Worm (Caenorhabditis elegans) whole organism, L4 larva: ENCODE data around the gene T23F6.3.
A peak's percentile ranks its signal among the peaks of the same experiment; 100 is the strongest.

Experiments used
- F37D6.2 ChIP-seq: sonication (generic microtip); optimal IDR thresholded peaks from 2 replicates; lab custom pipeline; 2016; ENCODE audit warnings: mild to moderate bottlenecking, missing genetic modification characterization, missing compliant biosample characterization
- Y75B8A.6 ChIP-seq: fragments of 200-800 bp; sonication (Bioruptor generic); IDR thresholded peaks from 2 replicates; pipeline ENCODE4 v1.3.6; 2022; ENCODE audit warnings: missing genetic modification reagents, missing genetic modification characterization, missing compliant biosample characterization
- ZK546.5 ChIP-seq, 2 experiments: sonication (generic microtip); optimal IDR thresholded peaks; 2 replicates each; lab custom pipeline; 2017; ENCODE audit warnings: missing biosample characterization in 2 of 2, missing genetic modification characterization in 2 of 2
- aha-1 ChIP-seq: fragments of 150-350 bp; peaks from one replicate; lab custom pipeline; 2014; ENCODE audit warnings: missing biosample characterization, missing genetic modification characterization
- daf-12 ChIP-seq: fragments of 150-350 bp; optimal IDR thresholded peaks from 2 replicates; lab custom pipeline; 2014; ENCODE audit warnings: missing biosample characterization, missing genetic modification reagents, missing genetic modification characterization
- daf-16 ChIP-seq, 3 experiments: sonication (generic microtip); optimal IDR thresholded peaks; 2 replicates each; lab custom pipeline; 2016 to 2017; ENCODE audit warnings: missing genetic modification characterization in 3 of 3, missing genetic modification reagents in 3 of 3, mild to moderate bottlenecking in 2 of 3, missing compliant biosample characterization in 2 of 3, missing biosample characterization in 1 of 3, moderate library complexity in 1 of 3
- daf-19 ChIP-seq: fragments of 200-800 bp; sonication (Bioruptor generic); conservative IDR thresholded peaks from 2 replicates; pipeline ENCODE4 v1.3.6; 2022; ENCODE audit warnings: missing genetic modification characterization, missing compliant biosample characterization
- dmd-6 ChIP-seq: fragments of 200-800 bp; sonication (Bioruptor generic); IDR thresholded peaks from 2 replicates; pipeline ENCODE4 v1.3.6; 2022; ENCODE audit warnings: missing genetic modification reagents, missing genetic modification characterization, missing compliant biosample characterization
- dmd-9 ChIP-seq: fragments of 200-800 bp; sonication (Bioruptor generic); IDR thresholded peaks from 2 replicates; pipeline ENCODE4 v1.3.6; 2022; ENCODE audit warnings: missing genetic modification reagents, missing genetic modification characterization, missing compliant biosample characterization
- dve-1 ChIP-seq: sonication (generic microtip); optimal IDR thresholded peaks from 2 replicates; lab custom pipeline; 2017; ENCODE audit warnings: antibody characterized with exemption, mild to moderate bottlenecking, missing genetic modification characterization, missing compliant biosample characterization; ENCODE audit not compliant: insufficient read depth
- egl-27 ChIP-seq: sonication (generic microtip); optimal IDR thresholded peaks from 3 replicates; lab custom pipeline; 2017; ENCODE audit warnings: missing biosample characterization, missing genetic modification reagents, missing genetic modification characterization
- gei-8 ChIP-seq: fragments of 200-800 bp; sonication (Bioruptor generic); optimal IDR thresholded peaks from 2 replicates; lab custom pipeline; 2018; ENCODE audit warnings: mild to moderate bottlenecking, missing genetic modification characterization, missing compliant biosample characterization
- hlh-11 ChIP-seq: fragments of 200-800 bp; sonication (Bioruptor generic); optimal IDR thresholded peaks from 2 replicates; lab custom pipeline; 2018; ENCODE audit warnings: mild to moderate bottlenecking, missing genetic modification characterization, missing compliant biosample characterization
- hlh-30 ChIP-seq: sonication (generic microtip); optimal IDR thresholded peaks from 2 replicates; lab custom pipeline; 2017; ENCODE audit warnings: antibody characterized with exemption, mild to moderate bottlenecking, missing genetic modification characterization, missing compliant biosample characterization; ENCODE audit not compliant: insufficient read depth
- lin-13 ChIP-seq: fragments of 150-350 bp; optimal IDR thresholded peaks from 2 replicates; lab custom pipeline; 2014; ENCODE audit warnings: missing biosample characterization, missing genetic modification reagents, missing genetic modification characterization
- lin-29 ChIP-seq: fragments of 200-800 bp; sonication (Bioruptor generic); IDR thresholded peaks from 2 replicates; pipeline ENCODE4 v1.3.6; 2022; ENCODE audit warnings: missing genetic modification reagents, missing genetic modification characterization, missing compliant biosample characterization
- lin-38 ChIP-seq: fragments of 200-800 bp; sonication (Bioruptor generic); IDR thresholded peaks from 2 replicates; pipeline ENCODE4 v1.3.6; 2022; ENCODE audit warnings: missing genetic modification reagents, missing genetic modification characterization, missing compliant biosample characterization
- mxl-2 ChIP-seq: fragments of 200-800 bp; sonication (Bioruptor generic); conservative IDR thresholded peaks from 2 replicates; pipeline ENCODE4 v1.3.6; 2022; ENCODE audit warnings: missing genetic modification reagents, missing genetic modification characterization, missing compliant biosample characterization
- nhr-111 ChIP-seq: fragments of 200-800 bp; sonication (Bioruptor generic); optimal IDR thresholded peaks from 2 replicates; lab custom pipeline; 2018; ENCODE audit warnings: mild to moderate bottlenecking, missing genetic modification characterization, missing compliant biosample characterization
- nhr-28 ChIP-seq: fragments of 150-350 bp; optimal IDR thresholded peaks from 2 replicates; lab custom pipeline; 2014; ENCODE audit warnings: missing biosample characterization, missing genetic modification characterization
- nhr-41 ChIP-seq: fragments of 200-800 bp; sonication (Bioruptor generic); IDR thresholded peaks from 2 replicates; pipeline ENCODE4 v1.3.6; 2022; ENCODE audit warnings: missing genetic modification reagents, missing genetic modification characterization, missing compliant biosample characterization
- nhr-6 ChIP-seq: fragments of 150-350 bp; optimal IDR thresholded peaks from 2 replicates; lab custom pipeline; 2014; ENCODE audit warnings: missing biosample characterization, missing genetic modification characterization
- nhr-76 ChIP-seq: fragments of 150-350 bp; optimal IDR thresholded peaks from 2 replicates; lab custom pipeline; 2014; ENCODE audit warnings: missing biosample characterization, missing genetic modification characterization
- pqm-1 ChIP-seq: sonication (generic microtip); optimal IDR thresholded peaks from 2 replicates; lab custom pipeline; 2017; ENCODE audit warnings: missing biosample characterization, missing genetic modification characterization
- saeg-2 ChIP-seq: fragments of 200-800 bp; sonication (Bioruptor generic); IDR thresholded peaks from 2 replicates; pipeline ENCODE4 v1.3.6; 2022; ENCODE audit warnings: missing genetic modification reagents, missing genetic modification characterization, missing compliant biosample characterization
- unc-130 ChIP-seq: sonication (generic microtip); optimal IDR thresholded peaks from 2 replicates; lab custom pipeline; 2016; ENCODE audit warnings: missing genetic modification reagents, missing genetic modification characterization, missing compliant biosample characterization
- vab-7 ChIP-seq: fragments of 200-800 bp; sonication (Bioruptor generic); IDR thresholded peaks from 2 replicates; pipeline ENCODE4 v1.3.6; 2022; ENCODE audit warnings: missing genetic modification reagents, missing genetic modification characterization, missing compliant biosample characterization

T23F6.3 gene

DNA sequence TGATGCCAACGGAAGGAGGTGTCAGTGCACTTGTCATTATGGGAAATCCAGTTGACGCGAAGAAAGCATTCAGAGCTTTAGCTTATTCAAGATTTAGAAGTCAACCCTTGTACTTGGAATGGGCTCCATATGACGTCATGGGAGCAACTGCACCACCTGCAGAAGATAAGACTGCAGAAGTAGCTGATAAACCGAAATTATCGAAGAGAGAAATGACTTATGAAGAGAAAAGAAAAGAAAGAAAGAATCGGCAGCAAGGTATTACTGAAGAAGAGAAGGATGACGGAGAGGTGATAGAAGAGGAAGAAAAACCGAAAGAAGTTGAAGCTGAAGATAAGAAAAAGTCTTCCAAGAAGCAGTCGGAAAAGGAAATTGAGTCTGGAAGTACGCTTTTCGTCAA is 3.6 kb upstream of the T23F6.3 start:
- TF ChIP-seq aha-1 (tag; lab: Kevin White, UChicago) (peak; percentile 37), hlh-11 (tag; lab: Kevin White, UChicago) (peak; percentile 16), lin-38 (GFP tag; lab: Robert Waterston, UW) (no peak), saeg-2 (GFP tag; lab: Robert Waterston, UW) (no peak), dmd-6 (GFP tag; lab: Robert Waterston, UW) (peak; percentile 39; the same call in 1 of the 2 replicates), nhr-41 (GFP tag; lab: Robert Waterston, UW) (no peak), daf-19 (GFP tag; lab: Robert Waterston, UW) (no peak), pqm-1 (peak; percentile 52)

DNA sequence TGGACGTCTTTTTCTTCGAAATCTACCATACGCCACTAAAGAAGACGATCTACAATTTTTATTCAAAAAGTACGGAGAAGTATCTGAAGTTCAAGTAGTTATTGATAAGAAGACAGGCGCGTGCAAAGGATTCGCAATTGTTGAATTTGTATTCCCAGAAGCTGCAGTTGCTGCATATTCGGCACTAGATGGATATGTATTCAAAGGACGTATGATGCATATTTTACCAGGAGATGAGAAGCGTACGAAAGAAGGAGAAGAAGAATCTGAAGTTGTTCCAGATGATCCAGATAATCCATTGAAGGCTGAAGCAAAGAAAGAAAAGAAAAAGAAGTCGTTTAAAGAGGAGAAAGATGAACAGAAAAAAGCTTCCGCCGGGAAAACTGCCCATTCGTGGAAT is 1.4 kb upstream of the T23F6.3 start:
- TF ChIP-seq lin-13 (GFP tag; lab: Kevin White, UChicago) (no peak), vab-7 (GFP tag; lab: Robert Waterston, UW) (no peak), lin-29 (GFP tag; lab: Robert Waterston, UW) (no peak), nhr-111 (GFP tag; lab: Kevin White, UChicago) (no peak)

DNA sequence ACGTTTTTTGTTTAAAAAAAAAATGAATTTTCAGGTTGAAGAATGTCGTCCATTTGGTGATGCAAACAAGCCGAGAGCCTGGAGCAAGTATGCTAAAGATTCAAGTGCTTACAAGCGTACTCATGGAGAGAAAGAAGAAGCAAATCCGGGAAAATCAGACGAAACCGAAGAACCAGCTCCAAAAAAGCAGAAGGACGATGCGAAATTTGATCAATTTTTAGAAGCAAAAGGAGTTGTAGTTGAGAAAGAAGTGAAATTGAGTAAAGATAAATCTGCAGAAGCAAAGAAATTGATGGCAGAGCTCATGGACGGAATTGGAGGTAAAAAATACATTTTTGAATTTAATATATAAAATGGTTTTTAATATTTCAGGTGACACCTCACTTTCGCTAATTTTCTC is 668 bp upstream of the T23F6.3 start:
- no peak for TF ChIP-seq egl-27 (tag; lab: Kevin White, UChicago)
- no peak for TF ChIP-seq Y75B8A.6 (GFP tag; lab: Robert Waterston, UW)
- no peak for TF ChIP-seq daf-12
- no peak for TF ChIP-seq nhr-41 (GFP tag; lab: Robert Waterston, UW)
- no peak for TF ChIP-seq unc-130 (GFP tag; lab: Kevin White, UChicago)

DNA sequence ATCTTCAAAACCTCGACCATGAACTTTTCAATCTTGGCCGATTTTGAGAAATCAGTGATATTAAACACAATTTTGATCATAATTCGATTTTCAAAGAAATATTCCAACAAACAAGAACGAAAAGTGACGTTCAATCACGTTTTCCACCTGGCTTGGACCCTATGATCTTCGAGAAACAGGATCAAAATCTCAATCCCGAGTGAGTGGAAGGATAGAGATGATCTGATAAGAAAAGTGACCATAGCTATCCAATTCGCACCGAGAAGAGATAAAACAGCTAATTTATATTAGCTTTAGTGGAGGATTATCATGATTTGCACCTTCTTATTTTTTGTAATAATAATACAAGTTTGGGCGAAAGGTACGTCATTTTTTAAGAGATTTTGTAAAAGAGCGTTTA is 3.5 kb downstream of the T23F6.3 start, which contains the start of gene T23F6.2:
T23F6.2 (plus strand) TSS at position 251 of the 400 bp plus-strand sequence.
- TF ChIP-seq aha-1 (tag; lab: Kevin White, UChicago) (peak; percentile 44), lin-29 (GFP tag; lab: Robert Waterston, UW) (no peak), nhr-28 (tag; lab: Kevin White, UChicago) (peak; percentile 0), vab-7 (GFP tag; lab: Robert Waterston, UW) (no peak), Y75B8A.6 (GFP tag; lab: Robert Waterston, UW) (no peak), F37D6.2 (tag; lab: Kevin White, UChicago) (no peak), nhr-6 (tag; lab: Kevin White, UChicago) (no peak), gei-8 (GFP tag; lab: Kevin White, UChicago) (no peak), dmd-6 (GFP tag; lab: Robert Waterston, UW) (no peak), dmd-9 (GFP tag; lab: Robert Waterston, UW) (no peak), hlh-30 (tag; lab: Kevin White, UChicago) (no peak), ZK546.5 (tag; optimal IDR thresholded peaks at IDR 0.05; lab: Kevin White, UChicago) (no peak), unc-130 (GFP tag; lab: Kevin White, UChicago) (no peak)
- TF ChIP-seq, all 104 proteins: peak for 2

DNA sequence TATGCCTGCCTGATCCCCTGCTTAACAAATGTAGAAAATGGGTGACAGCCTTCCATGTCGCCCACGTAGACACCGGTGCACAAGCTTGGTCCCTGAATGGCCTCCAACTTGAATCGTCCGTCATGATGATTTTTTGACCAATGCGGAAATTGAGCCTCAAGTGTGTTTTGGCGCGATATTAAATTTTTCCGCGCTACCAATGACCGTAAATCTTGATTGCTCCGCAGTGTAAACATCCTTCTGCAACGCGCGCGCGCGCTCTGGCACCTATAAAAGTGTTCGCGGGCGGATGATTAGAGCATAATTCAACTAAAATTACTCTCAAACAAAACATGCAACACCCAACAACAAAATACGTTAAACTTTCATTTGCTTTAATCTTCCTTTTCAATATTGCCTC is 4.9 kb downstream of the T23F6.3 start, which contains the start of gene idpp-7:
idpp-7 (plus strand) TSS at position 301 of the 400 bp plus-strand sequence.
- no peak for TF ChIP-seq pqm-1
- no peak for TF ChIP-seq dve-1 (tag; lab: Kevin White, UChicago)

DNA sequence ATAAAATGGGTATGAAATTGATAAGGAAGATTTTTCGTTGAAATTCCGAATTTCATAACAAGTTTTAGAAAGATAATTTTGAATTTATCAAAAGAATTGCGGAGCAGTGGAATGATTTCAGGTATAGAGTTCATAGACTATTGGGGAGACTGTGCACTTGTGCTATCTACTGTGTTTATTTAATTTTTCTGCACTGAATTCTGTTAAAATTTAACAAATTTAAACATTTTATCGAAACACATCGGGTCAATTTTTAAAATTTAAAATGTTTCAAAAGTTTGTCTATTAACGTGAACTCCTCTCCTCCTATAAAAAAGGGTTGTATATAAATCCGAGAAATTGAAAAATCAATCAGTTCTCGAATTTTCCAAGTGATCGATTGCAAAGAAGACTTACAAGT is 7.0 kb downstream of the T23F6.3 start, which contains the start of gene C27D8.1:
C27D8.1 (plus strand) TSS at position 301 of the 400 bp plus-strand sequence.
- TF ChIP-seq mxl-2 (GFP tag; lab: Robert Waterston, UW) (no peak), daf-16 (GFP tag; optimal IDR thresholded peaks at IDR 0.05; lab: Kevin White, UChicago) (no peak), daf-16 (tag; optimal IDR thresholded peaks at IDR 0.05; lab: Kevin White, UChicago) (peak; percentile 9), aha-1 (tag; lab: Kevin White, UChicago) (peak; percentile 16), nhr-76 (tag; lab: Kevin White, UChicago) (no peak)
